Fruit fly (Drosophila melanogaster): Measurements from ENCODE around the gene bru3.

bru3 gene

dm6 chr3L:13666680-13667671 lies 136.2 kb downstream of the bru3 start:
- TF ChIP-seq D1 (tag; optimal IDR thresholded peaks at IDR 0.05) (no peak), EcR (GFP tag; optimal IDR thresholded peaks at IDR 0.05) (no peak), CG32121 (GFP tag; IDR thresholded peaks at IDR 0.05) (no peak), fd96Ca (GFP tag; IDR thresholded peaks at IDR 0.05) (no peak), CG8301 (tag; optimal IDR thresholded peaks at IDR 0.05) (no peak), rn (GFP tag; IDR thresholded peaks at IDR 0.05) (no peak), Snoo (tag; optimal IDR thresholded peaks at IDR 0.05) (no peak), CG13204 (GFP tag; optimal IDR thresholded peaks at IDR 0.05) (no peak), Pif1A (GFP tag; optimal IDR thresholded peaks at IDR 0.05) (no peak), Pif1B (GFP tag; optimal IDR thresholded peaks at IDR 0.05) (no peak), CG8159 (tag; optimal IDR thresholded peaks at IDR 0.05) (no peak)

- no peak for TF ChIP-seq CG9948 (tag; optimal IDR thresholded peaks at IDR 0.05)
- TF ChIP-seq rn (GFP tag; IDR thresholded peaks at IDR 0.05), result no peak
- TF ChIP-seq Pif1A (GFP tag; optimal IDR thresholded peaks at IDR 0.05), result no peak
- TF ChIP-seq CG8301 (tag; optimal IDR thresholded peaks at IDR 0.05), result no peak
- TF ChIP-seq EcR (GFP tag; optimal IDR thresholded peaks at IDR 0.05), result no peak
Measured at dm6 chr3L:13662567-13663146, 140.5 kb downstream of the bru3 start.

- TF ChIP-seq CG4496 (GFP tag; IDR thresholded peaks at IDR 0.05) (no peak), CG9948 (tag; optimal IDR thresholded peaks at IDR 0.05) (no peak), rn (GFP tag; IDR thresholded peaks at IDR 0.05) (no peak), CG10348 (GFP tag; IDR thresholded peaks at IDR 0.05) (no peak), fd96Ca (GFP tag; IDR thresholded peaks at IDR 0.05) (no peak), CG15710 (tag; optimal IDR thresholded peaks at IDR 0.05) (no peak), CG8301 (tag; optimal IDR thresholded peaks at IDR 0.05) (no peak), EcR (GFP tag; optimal IDR thresholded peaks at IDR 0.05) (no peak), CG17806 (tag; optimal IDR thresholded peaks at IDR 0.05) (no peak), CG34367 (tag; optimal IDR thresholded peaks at IDR 0.05) (no peak), Snoo (tag; optimal IDR thresholded peaks at IDR 0.05) (no peak)
Measured at dm6 chr3L:13660582-13660981, 142.6 kb downstream of the bru3 start.

dm6 chr3L:13660030-13660429 lies 143.2 kb downstream of the bru3 start:
- TF ChIP-seq CG8301 (tag; optimal IDR thresholded peaks at IDR 0.05), result no peak
- no peak for TF ChIP-seq CG9948 (tag; optimal IDR thresholded peaks at IDR 0.05)
- TF ChIP-seq CG17806 (tag; optimal IDR thresholded peaks at IDR 0.05), result no peak
- TF ChIP-seq fd96Ca (GFP tag; IDR thresholded peaks at IDR 0.05), result no peak
- TF ChIP-seq CG32121 (GFP tag; IDR thresholded peaks at IDR 0.05), result no peak

- TF ChIP-seq D1 (tag; optimal IDR thresholded peaks at IDR 0.05) (no peak), CG17806 (tag; optimal IDR thresholded peaks at IDR 0.05) (no peak), CG12605 (GFP tag; IDR thresholded peaks at IDR 0.05) (no peak), CG13204 (GFP tag; optimal IDR thresholded peaks at IDR 0.05) (no peak), CG8159 (tag; optimal IDR thresholded peaks at IDR 0.05) (no peak), Pif1A (GFP tag; optimal IDR thresholded peaks at IDR 0.05) (no peak), gl (tag; optimal IDR thresholded peaks at IDR 0.05) (no peak), CG14655 (GFP tag; optimal IDR thresholded peaks at IDR 0.05) (no peak), CG10348 (GFP tag; IDR thresholded peaks at IDR 0.05) (no peak), Ets98B (GFP tag; IDR thresholded peaks at IDR 0.05) (no peak), CG9948 (tag; optimal IDR thresholded peaks at IDR 0.05) (no peak), rn (GFP tag; IDR thresholded peaks at IDR 0.05) (no peak), CG15710 (tag; optimal IDR thresholded peaks at IDR 0.05) (no peak), CG4496 (GFP tag; IDR thresholded peaks at IDR 0.05) (no peak), CG32121 (GFP tag; IDR thresholded peaks at IDR 0.05) (no peak), Pif1B (GFP tag; optimal IDR thresholded peaks at IDR 0.05) (no peak), fd96Ca (GFP tag; IDR thresholded peaks at IDR 0.05) (no peak), CG34367 (tag; optimal IDR thresholded peaks at IDR 0.05) (no peak), EcR (GFP tag; optimal IDR thresholded peaks at IDR 0.05) (no peak)
Measured at dm6 chr3L:13658700-13659099, 144.5 kb downstream of the bru3 start.

dm6 chr3L:13648014-13648413 lies 155.2 kb downstream of the bru3 start:
- TF ChIP-seq CG8159 (tag; optimal IDR thresholded peaks at IDR 0.05), result no peak
- no peak for TF ChIP-seq CG14655 (GFP tag; optimal IDR thresholded peaks at IDR 0.05)
- TF ChIP-seq CG4496 (GFP tag; IDR thresholded peaks at IDR 0.05), result no peak
- TF ChIP-seq Snoo (tag; optimal IDR thresholded peaks at IDR 0.05), result no peak
- TF ChIP-seq CG13204 (GFP tag; optimal IDR thresholded peaks at IDR 0.05), result no peak
- no peak for TF ChIP-seq CG10348 (GFP tag; IDR thresholded peaks at IDR 0.05)
- TF ChIP-seq D1 (tag; optimal IDR thresholded peaks at IDR 0.05), result no peak
- no peak for TF ChIP-seq CG15710 (tag; optimal IDR thresholded peaks at IDR 0.05)
- no peak for TF ChIP-seq Pif1B (GFP tag; optimal IDR thresholded peaks at IDR 0.05)
- TF ChIP-seq CG32121 (GFP tag; IDR thresholded peaks at IDR 0.05), result no peak
- TF ChIP-seq Pif1A (GFP tag; optimal IDR thresholded peaks at IDR 0.05), result no peak
- TF ChIP-seq CG17806 (tag; optimal IDR thresholded peaks at IDR 0.05), result no peak
- TF ChIP-seq fd96Ca (GFP tag; IDR thresholded peaks at IDR 0.05), result no peak
- TF ChIP-seq gl (tag; optimal IDR thresholded peaks at IDR 0.05), result no peak
- TF ChIP-seq CG12605 (GFP tag; IDR thresholded peaks at IDR 0.05), result no peak
- TF ChIP-seq CG34367 (tag; optimal IDR thresholded peaks at IDR 0.05), result no peak
- no peak for TF ChIP-seq CG8301 (tag; optimal IDR thresholded peaks at IDR 0.05)
- no peak for TF ChIP-seq rn (GFP tag; IDR thresholded peaks at IDR 0.05)

All from whole organism, pupa.